Fruit fly (Drosophila melanogaster): ENCODE measurements around the gene CG18622.

Gene CG18622

dm6 chr3R:16969361-16970355, 17.9 kb downstream of the CG18622 start:
- TF ChIP-seq Eip75B (GFP tag; optimal IDR thresholded peaks at IDR 0.05) (peak; percentile 39), acj6 (GFP tag; optimal IDR thresholded peaks at IDR 0.05) (peak; percentile 18), fd59A (GFP tag; optimal IDR thresholded peaks at IDR 0.05) (no peak), eg (GFP tag; IDR thresholded peaks at IDR 0.05) (peak; percentile 78; the same call in 2 of the 3 replicates), Blimp-1 (GFP tag; optimal IDR thresholded peaks at IDR 0.05) (peak; percentile 3), cyc (GFP tag; optimal IDR thresholded peaks at IDR 0.05) (peak; percentile 8), CG11762 (GFP tag; optimal IDR thresholded peaks at IDR 0.05; ENCODE audit: insufficient read depth) (peak; percentile 3), Sox14 (GFP tag; optimal IDR thresholded peaks at IDR 0.05) (peak; percentile 68), Smox (GFP tag; optimal IDR thresholded peaks at IDR 0.05) (no peak), Hr38 (GFP tag; optimal IDR thresholded peaks at IDR 0.05) (no peak), Ets21C (GFP tag; optimal IDR thresholded peaks at IDR 0.05) (no peak), CG15336 (GFP tag; IDR thresholded peaks at IDR 0.05) (no peak), CG10631 (GFP tag; optimal IDR thresholded peaks at IDR 0.05) (peak; percentile 57), Eip78C (GFP tag) (no peak), CG31627 (GFP tag; optimal IDR thresholded peaks at IDR 0.05) (peak; percentile 23), CG6854 (GFP tag; optimal IDR thresholded peaks at IDR 0.05) (no peak), Lpt (GFP tag; optimal IDR thresholded peaks at IDR 0.05) (peak; percentile 46), net (GFP tag; optimal IDR thresholded peaks at IDR 0.05) (no peak), spab (GFP tag; optimal IDR thresholded peaks at IDR 0.05) (no peak), topi (GFP tag; optimal IDR thresholded peaks at IDR 0.05) (peak; percentile 39), salr (GFP tag; optimal IDR thresholded peaks at IDR 0.05) (peak in 1 of 2 experiments; percentile 25), dac (GFP tag; optimal IDR thresholded peaks at IDR 0.05) (no peak), ss (GFP tag; optimal IDR thresholded peaks at IDR 0.05) (no peak), Met (GFP tag; optimal IDR thresholded peaks at IDR 0.05) (no peak), CG32006 (GFP tag; optimal IDR thresholded peaks at IDR 0.05) (no peak), CG8632 (GFP tag; optimal IDR thresholded peaks at IDR 0.05) (peak; percentile 36), CG4318 (GFP tag; optimal IDR thresholded peaks at IDR 0.05) (no peak), Hr4 (GFP tag; optimal IDR thresholded peaks at IDR 0.05) (peak; percentile 53), Hr39 (GFP tag; optimal IDR thresholded peaks at IDR 0.05) (no peak), fkh (GFP tag; optimal IDR thresholded peaks at IDR 0.05) (no peak), Sox15 (GFP tag; optimal IDR thresholded peaks at IDR 0.05) (no peak), lz (GFP tag; optimal IDR thresholded peaks at IDR 0.05) (peak; percentile 51), CG8319 (GFP tag; optimal IDR thresholded peaks at IDR 0.05) (no peak), CG6276 (GFP tag; optimal IDR thresholded peaks at IDR 0.05) (no peak), dsx (GFP tag; optimal IDR thresholded peaks at IDR 0.05; ENCODE audit: poor library complexity, severe bottlenecking) (peak; percentile 87), Gug (GFP tag; IDR thresholded peaks at IDR 0.05) (peak; percentile 23; the same call in 1 of the 2 replicates), CG3919 (GFP tag; optimal IDR thresholded peaks at IDR 0.05) (no peak), CG34406 (GFP tag; optimal IDR thresholded peaks at IDR 0.05) (peak; percentile 34), CG6163 (GFP tag; IDR thresholded peaks at IDR 0.05) (no peak; the same call in 2 of the 3 replicates), Ets96B (tag; optimal IDR thresholded peaks at IDR 0.05) (no peak), pdm3 (GFP tag; optimal IDR thresholded peaks at IDR 0.05) (peak; percentile 42), Eip93F (GFP tag; optimal IDR thresholded peaks at IDR 0.05) (no peak), CG1621 (tag; optimal IDR thresholded peaks at IDR 0.05) (peak; percentile 83), OdsH (GFP tag; optimal IDR thresholded peaks at IDR 0.05) (no peak), CG9139 (GFP tag; optimal IDR thresholded peaks at IDR 0.05) (no peak), CG10669 (GFP tag; optimal IDR thresholded peaks at IDR 0.05) (no peak), vri (GFP tag; optimal IDR thresholded peaks at IDR 0.05) (no peak), CG6808 (GFP tag; optimal IDR thresholded peaks at IDR 0.05) (peak; percentile 22), Sox102F (GFP tag; optimal IDR thresholded peaks at IDR 0.05) (no peak)

Data from whole organism, prepupa.